Fruit fly (Drosophila melanogaster) whole organism, wandering third instar larva: ENCODE data around the gene CG34290.
A peak's percentile ranks its signal among the peaks of the same experiment; 100 is the strongest.

Experiments used
- Abd-B ChIP-seq: fragments of >200 bp; optimal IDR thresholded peaks from 2 replicates; lab custom pipeline; 2017; ENCODE audit warnings: missing biosample characterization, missing genetic modification characterization
- CG9705 ChIP-seq: fragments of 200-800 bp; sonication (Bioruptor generic); optimal IDR thresholded peaks from 2 replicates; lab custom pipeline; 2018; ENCODE audit warnings: missing biosample characterization, mild to moderate bottlenecking, missing genetic modification characterization
- CrebA ChIP-seq: fragments of 200-800 bp; sonication (Bioruptor generic); optimal IDR thresholded peaks from 2 replicates; lab custom pipeline; 2016; ENCODE audit warnings: missing biosample characterization, mild to moderate bottlenecking, missing genetic modification characterization, borderline replicate concordance
- Dif ChIP-seq: fragments of 200-275, 200-300 bp; sonication (Bioruptor generic); optimal IDR thresholded peaks from 2 replicates; lab custom pipeline; 2018; ENCODE audit warnings: missing biosample characterization, missing genetic modification characterization; ENCODE audit not compliant: partially characterized antibody
- GATAd ChIP-seq: sonication (Bioruptor generic); optimal IDR thresholded peaks from 2 replicates; lab custom pipeline; 2016; ENCODE audit warnings: missing biosample characterization, missing genetic modification characterization
- HLH106 ChIP-seq: fragments of 200-800 bp; optimal IDR thresholded peaks from 3 replicates; lab custom pipeline; 2019; ENCODE audit warnings: missing biosample characterization, mild to moderate bottlenecking, missing genetic modification characterization, moderate library complexity
- Hr78 ChIP-seq: fragments of >200 bp; optimal IDR thresholded peaks from 2 replicates; lab custom pipeline; 2017; ENCODE audit warnings: missing biosample characterization, missing genetic modification characterization
- Hr83 ChIP-seq: fragments of 200-300 bp; sonication (Bioruptor generic); optimal IDR thresholded peaks from 2 replicates; lab custom pipeline; 2016; ENCODE audit warnings: missing biosample characterization, mild to moderate bottlenecking, missing genetic modification characterization, moderate library complexity; ENCODE audit not compliant: poor library complexity, severe bottlenecking
- Mio ChIP-seq: sonication (Bioruptor generic); optimal IDR thresholded peaks from 2 replicates; lab custom pipeline; 2016; ENCODE audit warnings: missing biosample characterization, missing genetic modification characterization
- Myc ChIP-seq: fragments of >200 bp; optimal IDR thresholded peaks from 2 replicates; lab custom pipeline; 2017
- N ChIP-seq: fragments of >200 bp; optimal IDR thresholded peaks from 2 replicates; lab custom pipeline; 2018; ENCODE audit warnings: missing biosample characterization, missing external identifiers, missing genetic modification characterization
- OdsH ChIP-seq: fragments of 200-800 bp; sonication (Bioruptor generic); optimal IDR thresholded peaks from 2 replicates; lab custom pipeline; 2016; ENCODE audit warnings: missing biosample characterization, mild to moderate bottlenecking, missing genetic modification characterization
- Rel ChIP-seq, 2 experiments: fragments of 200-800 bp; sonication (Bioruptor generic) in 1 of 2; optimal IDR thresholded peaks; 2 replicates in 1 of 2; 3 replicates in 1 of 2; lab custom pipeline; 2016 to 2019; ENCODE audit warnings: mild to moderate bottlenecking in 2 of 2, missing biosample characterization in 2 of 2, missing genetic modification characterization in 2 of 2, moderate library complexity in 1 of 2
- Sp1 ChIP-seq: fragments of 200-800 bp; sonication (Bioruptor generic); optimal IDR thresholded peaks from 3 replicates; lab custom pipeline; 2019; ENCODE audit warnings: missing biosample characterization, mild to moderate bottlenecking, missing genetic modification characterization, moderate library complexity
- Vsx2 ChIP-seq: fragments of 200-300, 225-300 bp; sonication (Bioruptor generic); optimal IDR thresholded peaks from 2 replicates; lab custom pipeline; 2018; ENCODE audit warnings: missing biosample characterization, missing genetic modification characterization; ENCODE audit not compliant: partially characterized antibody
- br ChIP-seq: fragments of 200-800 bp; sonication (Bioruptor generic); optimal IDR thresholded peaks from 2 replicates; lab custom pipeline; 2016; ENCODE audit warnings: missing biosample characterization, missing genetic modification characterization
- brk ChIP-seq: fragments of 200-800 bp; sonication (Bioruptor generic); optimal IDR thresholded peaks from 2 replicates; lab custom pipeline; 2016; ENCODE audit warnings: missing biosample characterization, mild to moderate bottlenecking, missing genetic modification characterization
- dmrt93B ChIP-seq: fragments of 200-800 bp; sonication (Bioruptor generic); optimal IDR thresholded peaks from 2 replicates; lab custom pipeline; 2018; ENCODE audit warnings: missing biosample characterization, mild to moderate bottlenecking, missing genetic modification characterization
- ey ChIP-seq: fragments of 200-800 bp; sonication (Bioruptor generic); optimal IDR thresholded peaks from 2 replicates; lab custom pipeline; 2016; ENCODE audit warnings: missing biosample characterization, missing genetic modification characterization
- foxo ChIP-seq, 2 experiments: fragments of 200-800 bp; sonication (Bioruptor generic); optimal IDR thresholded peaks; 2 replicates in 1 of 2; 3 replicates in 1 of 2; lab custom pipeline; 2016 to 2017; ENCODE audit warnings: missing biosample characterization in 2 of 2, missing genetic modification characterization in 2 of 2
- h ChIP-seq: fragments of 200-800 bp; sonication (Bioruptor generic); optimal IDR thresholded peaks from 3 replicates; lab custom pipeline; 2016; ENCODE audit warnings: missing biosample characterization, mild to moderate bottlenecking, missing genetic modification characterization
- jim ChIP-seq: fragments of 175-275, 200-325 bp; sonication (Bioruptor generic); optimal IDR thresholded peaks from 2 replicates; lab custom pipeline; 2016; ENCODE audit warnings: missing biosample characterization, mild to moderate bottlenecking, missing genetic modification characterization
- lola ChIP-seq: fragments of >200 bp; optimal IDR thresholded peaks from 2 replicates; lab custom pipeline; 2017; ENCODE audit warnings: missing biosample characterization, missing genetic modification characterization
- psq ChIP-seq: fragments of 200-800 bp; sonication (Bioruptor generic); optimal IDR thresholded peaks from 3 replicates; lab custom pipeline; 2017; ENCODE audit warnings: missing biosample characterization, mild to moderate bottlenecking, missing genetic modification characterization, moderate library complexity
- rgr ChIP-seq: fragments of 200-800 bp; sonication (Bioruptor generic); optimal IDR thresholded peaks from 3 replicates; lab custom pipeline; 2016; ENCODE audit warnings: missing biosample characterization, mild to moderate bottlenecking, missing genetic modification characterization
- sage ChIP-seq: fragments of 200-800 bp; sonication (Bioruptor generic); optimal IDR thresholded peaks from 2 replicates; lab custom pipeline; 2016; ENCODE audit warnings: missing biosample characterization, mild to moderate bottlenecking, missing genetic modification characterization
- sv ChIP-seq: fragments of 200-800 bp; sonication (Bioruptor generic); optimal IDR thresholded peaks from 3 replicates; lab custom pipeline; 2016; ENCODE audit warnings: missing biosample characterization, missing genetic modification characterization
- tai ChIP-seq: sonication (Bioruptor generic); optimal IDR thresholded peaks from 2 replicates; lab custom pipeline; 2016; ENCODE audit warnings: missing biosample characterization, missing genetic modification characterization
- usp ChIP-seq: fragments of >200 bp; optimal IDR thresholded peaks from 2 replicates; lab custom pipeline; 2017; ENCODE audit warnings: missing biosample characterization, missing genetic modification characterization

The CG34290 gene

DNA sequence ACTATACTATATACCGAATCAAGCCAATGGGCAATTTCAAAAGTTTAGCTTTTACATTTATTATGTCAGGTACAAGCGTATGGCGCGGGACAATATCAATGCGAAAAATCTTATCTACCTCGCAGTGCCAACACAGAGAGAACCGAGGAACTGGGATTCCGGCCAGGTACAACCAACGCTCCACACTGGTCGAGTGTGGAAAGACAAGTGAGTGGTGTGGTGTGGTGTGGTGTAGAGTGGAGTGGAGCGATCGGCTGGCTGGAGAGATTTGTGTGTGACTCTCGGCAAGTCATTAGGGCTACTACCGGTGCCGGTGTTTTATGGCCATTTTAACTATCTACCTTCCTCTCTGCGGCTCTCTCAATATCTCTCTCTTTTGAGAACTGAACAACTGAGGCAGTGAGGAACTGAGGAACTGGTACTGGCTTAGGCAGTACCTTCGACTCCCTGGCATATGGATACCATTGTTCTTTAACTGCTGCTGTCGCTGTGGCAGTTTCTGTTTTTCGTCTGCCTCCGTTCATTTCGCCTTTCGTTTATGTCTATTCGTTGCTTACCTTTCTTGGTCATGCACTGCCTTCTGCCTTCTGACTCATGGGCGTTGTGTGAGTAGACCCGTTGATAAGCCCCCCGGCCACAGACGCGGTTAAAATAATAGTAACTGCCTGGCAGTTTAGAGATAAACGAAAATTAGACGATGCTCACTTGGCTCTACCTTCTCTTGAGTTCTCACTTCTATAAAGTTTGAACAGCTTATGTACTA is 30.2 kb downstream of the CG34290 start (continued):
- TF ChIP-seq Sp1 (GFP tag; lab: Kevin White, UChicago) (peak; percentile 91), br (GFP tag; lab: Kevin White, UChicago) (peak; percentile 95), ey (GFP tag; lab: Kevin White, UChicago) (peak; percentile 97), N (GFP tag; lab: Kevin White, UChicago) (no peak)
- TF ChIP-seq, all 38 proteins: peak for 27

DNA sequence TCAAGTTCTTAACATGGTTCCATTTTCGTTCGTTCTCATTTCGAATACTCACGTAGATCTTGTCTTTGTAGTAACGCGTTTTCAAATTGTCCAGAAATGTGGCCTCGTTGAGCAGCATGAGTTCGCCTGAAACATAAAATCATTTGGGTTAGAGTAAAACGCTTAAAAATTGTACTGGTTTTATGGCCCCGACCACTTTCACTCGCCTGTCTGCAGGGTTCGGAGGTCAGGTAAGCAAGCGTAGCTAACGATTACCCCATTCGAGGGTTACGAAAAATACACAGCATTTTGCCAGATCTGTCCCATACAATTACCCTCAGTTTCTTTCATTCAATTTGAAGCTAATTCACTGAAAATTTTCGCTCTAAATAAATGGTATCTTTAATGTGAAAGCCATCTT is 31.3 kb downstream of the CG34290 start:
- TF ChIP-seq foxo (GFP tag; optimal IDR thresholded peaks at IDR 0.05; lab: Kevin White, UChicago) (no peak), Vsx2 (no peak)

DNA sequence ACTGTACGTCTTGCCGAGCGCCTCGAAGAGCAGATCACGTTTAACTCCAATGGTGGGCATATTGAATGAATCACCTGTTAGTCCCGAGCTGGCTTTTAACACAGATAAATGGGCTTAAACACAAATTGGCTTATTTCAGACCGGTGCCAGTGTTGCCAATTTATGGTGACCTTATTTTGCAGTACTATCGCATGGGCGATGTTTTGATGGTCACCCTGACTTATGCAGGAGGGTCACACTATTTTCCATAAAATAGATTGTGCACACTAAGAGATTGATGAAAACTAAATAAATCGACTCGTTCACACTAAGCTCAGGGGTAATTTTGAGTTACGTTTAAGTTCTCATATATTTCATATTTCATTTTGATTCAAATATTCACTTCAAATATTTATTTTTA is 37.1 kb downstream of the CG34290 start, which contains the start of gene beta-PheRS:
Gene beta-PheRS, minus strand, starts transcription at position 186 of the 400 bp plus-strand sequence.
- TF ChIP-seq ey (GFP tag; lab: Kevin White, UChicago) (peak; percentile 23), jim (GFP tag; lab: Kevin White, UChicago) (no peak), CG9705 (GFP tag; lab: Kevin White, UChicago) (peak; percentile 10), N (GFP tag; lab: Kevin White, UChicago) (peak; percentile 82), dmrt93B (GFP tag; lab: Kevin White, UChicago) (no peak), psq (GFP tag; lab: Kevin White, UChicago) (peak; percentile 24), sv (GFP tag; lab: Kevin White, UChicago) (peak; percentile 7), Mio (no peak), sage (GFP tag; lab: Kevin White, UChicago) (no peak), brk (GFP tag; lab: Kevin White, UChicago) (no peak), Hr83 (GFP tag; lab: Kevin White, UChicago) (peak; percentile 60), Hr78 (GFP tag; lab: Kevin White, UChicago) (no peak), Vsx2 (no peak), lola (GFP tag; lab: Kevin White, UChicago) (no peak), OdsH (GFP tag; lab: Kevin White, UChicago) (no peak), HLH106 (tag; lab: Kevin White, UChicago) (no peak), CrebA (GFP tag; lab: Kevin White, UChicago) (no peak), h (GFP tag; lab: Kevin White, UChicago) (no peak), usp (GFP tag; lab: Kevin White, UChicago) (no peak), rgr (GFP tag; lab: Kevin White, UChicago) (no peak), Myc (lab: Kevin White, UChicago) (no peak), GATAd (GFP tag; lab: Kevin White, UChicago) (no peak), Abd-B (GFP tag; lab: Kevin White, UChicago) (no peak), tai (no peak), Rel (GFP tag; optimal IDR thresholded peaks at IDR 0.05; lab: Kevin White, UChicago) (no peak), Rel (tag; optimal IDR thresholded peaks at IDR 0.05; lab: Kevin White, UChicago) (no peak), Dif (GFP tag; lab: Kevin White, UChicago) (no peak)
